Worm (Caenorhabditis elegans) whole organism, L3 larva: ENCODE results near the gene lgc-26.

Experiments used
- R02D3.7 ChIP-seq: fragments of 150-350 bp; optimal IDR thresholded peaks from 2 replicates; lab custom pipeline; 2014; ENCODE audit warnings: missing biosample characterization, missing genetic modification characterization
- ceh-28 ChIP-seq: fragments of 150-350 bp; optimal IDR thresholded peaks from 2 replicates; lab custom pipeline; 2014; ENCODE audit warnings: missing biosample characterization, missing genetic modification reagents, missing genetic modification characterization
- elt-1 ChIP-seq: fragments of 150-350 bp; optimal IDR thresholded peaks from 2 replicates; lab custom pipeline; 2014; ENCODE audit warnings: missing biosample characterization, missing genetic modification characterization
- elt-2 ChIP-seq: sonication (generic microtip); optimal IDR thresholded peaks from 2 replicates; lab custom pipeline; 2016; ENCODE audit warnings: missing genetic modification reagents, mild to moderate bottlenecking, missing genetic modification characterization, missing compliant biosample characterization
- elt-3 ChIP-seq, 3 experiments: fragments of 150-350 bp in 1 of 3; sonication (generic microtip) in 2 of 3; optimal IDR thresholded peaks; 2 replicates in 2 of 3; 4 replicates in 1 of 3; lab custom pipeline; 2014 to 2017; ENCODE audit warnings: missing biosample characterization in 3 of 3, missing genetic modification characterization in 3 of 3
- eor-1 ChIP-seq, 2 experiments: fragments of 150-350 bp; optimal IDR thresholded peaks; 2 replicates each; lab custom pipeline; 2014 to 2018; ENCODE audit warnings: missing biosample characterization in 2 of 2, missing genetic modification characterization in 2 of 2
- lsy-12 ChIP-seq: sonication (generic microtip); optimal IDR thresholded peaks from 2 replicates; lab custom pipeline; 2016; ENCODE audit warnings: mild to moderate bottlenecking, missing genetic modification characterization, missing compliant biosample characterization
- mdl-1 ChIP-seq: fragments of 150-350 bp; optimal IDR thresholded peaks from 2 replicates; lab custom pipeline; 2014; ENCODE audit warnings: missing biosample characterization, missing genetic modification characterization
- nhr-12 ChIP-seq: fragments of 150-350 bp; optimal IDR thresholded peaks from 2 replicates; lab custom pipeline; 2014; ENCODE audit warnings: missing biosample characterization, missing genetic modification characterization
- nhr-43 ChIP-seq: sonication (generic microtip); optimal IDR thresholded peaks from 2 replicates; lab custom pipeline; 2016; ENCODE audit warnings: mild to moderate bottlenecking, missing genetic modification characterization, missing compliant biosample characterization; ENCODE audit not compliant: poor library complexity, severe bottlenecking
- nhr-67 ChIP-seq: fragments of 150-350 bp; optimal IDR thresholded peaks from 2 replicates; lab custom pipeline; 2014; ENCODE audit warnings: missing biosample characterization, missing genetic modification characterization
- unc-39 ChIP-seq: sonication (generic microtip); optimal IDR thresholded peaks from 4 replicates; lab custom pipeline; 2017; ENCODE audit warnings: missing biosample characterization, missing genetic modification characterization
- unc-62 ChIP-seq: fragments of 150-350 bp; sonication (generic microtip); optimal IDR thresholded peaks from 4 replicates; lab custom pipeline; 2014; ENCODE audit warnings: missing biosample characterization, missing genetic modification reagents, missing genetic modification characterization
- ztf-4 ChIP-seq: fragments of 150-350 bp; optimal IDR thresholded peaks from 2 replicates; lab custom pipeline; 2014; ENCODE audit warnings: missing biosample characterization, missing genetic modification characterization

DNA sequence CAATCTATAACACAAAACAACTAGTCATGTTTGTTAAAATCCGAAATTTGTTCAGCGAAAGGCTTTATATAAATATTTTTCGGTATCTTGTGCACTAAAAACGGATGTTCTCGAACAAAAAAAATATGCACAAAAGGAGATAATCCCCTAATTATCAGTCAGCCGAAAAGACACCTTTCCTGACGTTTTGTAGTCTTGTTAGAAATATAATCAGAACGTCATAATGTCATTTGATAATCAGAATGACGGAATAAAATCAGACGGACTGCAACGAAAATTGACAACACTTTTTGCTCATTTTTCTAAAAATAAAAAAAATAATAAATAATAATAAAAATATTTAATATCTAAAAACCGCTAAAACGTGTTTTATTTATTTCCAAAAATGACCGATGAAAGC, 15.8 kb downstream of the lgc-26 start:
- TF ChIP-seq lsy-12 (tag; lab: Kevin White, UChicago): no peak
- no peak for TF ChIP-seq R02D3.7 (tag; lab: Kevin White, UChicago)
- TF ChIP-seq eor-1 (tag; optimal IDR thresholded peaks at IDR 0.05; lab: Kevin White, UChicago): no peak
- no peak for TF ChIP-seq nhr-43
- TF ChIP-seq unc-62: no peak
- no peak for TF ChIP-seq elt-2
- no peak for TF ChIP-seq elt-1 (tag; lab: Kevin White, UChicago)
- TF ChIP-seq unc-39 (tag; lab: Kevin White, UChicago): no peak
- no peak for TF ChIP-seq mdl-1 (tag; lab: Kevin White, UChicago)
- no peak for TF ChIP-seq nhr-12 (tag; lab: Kevin White, UChicago)
- no peak for TF ChIP-seq ceh-28 (tag; lab: Kevin White, UChicago)
- TF ChIP-seq elt-3 (tag; optimal IDR thresholded peaks at IDR 0.05; lab: Kevin White, UChicago): no peak
- TF ChIP-seq nhr-67: no peak
- TF ChIP-seq ztf-4: no peak
